Fruit fly (Drosophila melanogaster) whole organism, embryonic: ENCODE results near the gene CG1542.

Experiments
- Bgb ChIP-seq: fragments of 200-800 bp; sonication (Bioruptor generic); IDR thresholded peaks from 2 replicates; pipeline ENCODE4 v1.3.6; 2022; ENCODE audit warnings: missing biosample characterization, missing genetic modification characterization; ENCODE audit not compliant: partially characterized antibody
- Blimp-1 ChIP-seq: fragments of 200-800 bp; sonication (Bioruptor generic); optimal IDR thresholded peaks from 3 replicates; lab custom pipeline; 2018; ENCODE audit warnings: missing biosample characterization, missing genetic modification characterization, mild to moderate bottlenecking, moderate library complexity, missing genetic modification reagents
- CG10321 ChIP-seq: fragments of 200-800 bp; sonication (Bioruptor generic); IDR thresholded peaks from 2 replicates; pipeline ENCODE4 v1.3.6; 2022; ENCODE audit warnings: missing biosample characterization, missing genetic modification characterization
- CG10654 ChIP-seq: fragments of 200-800 bp; sonication (Bioruptor generic); optimal IDR thresholded peaks from 2 replicates; lab custom pipeline; 2016; ENCODE audit warnings: missing biosample characterization, missing genetic modification characterization
- CG12299 ChIP-seq: fragments of 200-800 bp; sonication (Bioruptor generic); optimal IDR thresholded peaks from 2 replicates; lab custom pipeline; 2018; ENCODE audit warnings: missing biosample characterization, mild to moderate bottlenecking, missing genetic modification characterization
- CG13424 ChIP-seq: fragments of 200-800 bp; sonication (Bioruptor generic); optimal IDR thresholded peaks from 2 replicates; lab custom pipeline; 2019; ENCODE audit warnings: missing biosample characterization, mild to moderate bottlenecking, missing genetic modification characterization, moderate library complexity
- CG13775 ChIP-seq: fragments of 200-800 bp; sonication (Bioruptor generic); optimal IDR thresholded peaks from 3 replicates; lab custom pipeline; 2017; ENCODE audit warnings: missing biosample characterization, mild to moderate bottlenecking, missing genetic modification characterization
- CG1603 ChIP-seq: fragments of 200-800 bp; sonication (Bioruptor generic); optimal IDR thresholded peaks from 2 replicates; lab custom pipeline; 2019; ENCODE audit warnings: missing biosample characterization, mild to moderate bottlenecking, missing genetic modification characterization, moderate library complexity
- CG1647 ChIP-seq: fragments of 200-800 bp; sonication (Bioruptor generic); optimal IDR thresholded peaks from 3 replicates; lab custom pipeline; 2016; ENCODE audit warnings: missing biosample characterization, missing genetic modification characterization
- CG18764 ChIP-seq: fragments of 200-800 bp; sonication (Bioruptor generic); optimal IDR thresholded peaks from 3 replicates; lab custom pipeline; 2016; ENCODE audit warnings: missing biosample characterization, missing genetic modification characterization
- CG2116 ChIP-seq: fragments of 200-800 bp; sonication (Bioruptor generic); optimal IDR thresholded peaks from 3 replicates; lab custom pipeline; 2018; ENCODE audit warnings: missing biosample characterization, mild to moderate bottlenecking, missing genetic modification characterization
- CG2120 ChIP-seq: fragments of 200-800 bp; sonication (Bioruptor generic); optimal IDR thresholded peaks from 3 replicates; lab custom pipeline; 2016; ENCODE audit warnings: missing biosample characterization, missing genetic modification characterization
- CG31224 ChIP-seq: fragments of 200-800 bp; sonication (Bioruptor generic); IDR thresholded peaks from 2 replicates; pipeline ENCODE4 v1.3.6; 2022; ENCODE audit warnings: missing biosample characterization, missing genetic modification characterization
- CG3726 ChIP-seq: fragments of 200-800 bp; sonication (Bioruptor generic); IDR thresholded peaks from 3 replicates; pipeline ENCODE4, ENCODE4 v1.3.6; 2022; ENCODE audit warnings: missing biosample characterization, missing genetic modification characterization
- CG43689 ChIP-seq: fragments of 200-800 bp; sonication (Bioruptor generic); IDR thresholded peaks from 2 replicates; pipeline ENCODE4 v1.3.6; 2022; ENCODE audit warnings: missing biosample characterization, missing genetic modification characterization
- CG7556 ChIP-seq: fragments of 200-800 bp; sonication (Bioruptor generic); optimal IDR thresholded peaks from 2 replicates; lab custom pipeline; 2017; ENCODE audit warnings: missing biosample characterization, mild to moderate bottlenecking, missing genetic modification characterization
- CG7745 ChIP-seq: fragments of 200-800 bp; sonication (Bioruptor generic); optimal IDR thresholded peaks from 2 replicates; lab custom pipeline; 2018; ENCODE audit warnings: missing biosample characterization, mild to moderate bottlenecking, missing genetic modification characterization, moderate library complexity
- Chrac-16 ChIP-seq: fragments of 200-800 bp; sonication (Bioruptor generic); optimal IDR thresholded peaks from 3 replicates; lab custom pipeline; 2016; ENCODE audit warnings: missing biosample characterization, missing genetic modification characterization
- Dbx ChIP-seq: fragments of 200-800 bp; sonication (Bioruptor generic); IDR thresholded peaks from 3 replicates; pipeline ENCODE4 v1.3.6; 2022; ENCODE audit warnings: missing biosample characterization, missing genetic modification characterization
- Drgx ChIP-seq: fragments of 200-800 bp; sonication (Bioruptor generic); IDR thresholded peaks from 2 replicates; pipeline ENCODE4 v1.3.6; 2022; ENCODE audit warnings: missing biosample characterization, missing genetic modification characterization
- HLH4C ChIP-seq: fragments of 200-800 bp; sonication (Bioruptor generic); IDR thresholded peaks from 3 replicates; pipeline ENCODE4 v1.3.6; 2022; ENCODE audit warnings: missing biosample characterization, missing genetic modification characterization; ENCODE audit not compliant: partially characterized antibody
- HLH54F ChIP-seq: fragments of 200-800 bp; sonication (Bioruptor generic); optimal IDR thresholded peaks from 3 replicates; lab custom pipeline; 2016; ENCODE audit warnings: missing biosample characterization, missing genetic modification characterization
- HmgZ ChIP-seq: fragments of 200-800 bp; sonication (Bioruptor generic); optimal IDR thresholded peaks from 2 replicates; lab custom pipeline; 2018; ENCODE audit warnings: missing biosample characterization, mild to moderate bottlenecking, missing genetic modification characterization
- Hmr ChIP-seq: fragments of 200-800 bp; sonication (Bioruptor generic); optimal IDR thresholded peaks from 3 replicates; lab custom pipeline; 2017; ENCODE audit warnings: mild to moderate bottlenecking, missing biosample characterization, missing genetic modification reagents, missing genetic modification characterization
- Hr39 ChIP-seq: fragments of >200 bp; optimal IDR thresholded peaks from 2 replicates; lab custom pipeline; 2017
- Hr51 ChIP-seq, 2 experiments: fragments of 200-800 bp; sonication (Bioruptor generic); optimal IDR thresholded peaks; 2 replicates in 1 of 2; 3 replicates in 1 of 2; lab custom pipeline; 2016 to 2018; ENCODE audit warnings: missing biosample characterization in 2 of 2, missing genetic modification characterization in 2 of 2, mild to moderate bottlenecking in 1 of 2, moderate library complexity in 1 of 2
- MESR4 ChIP-seq: fragments of 200-800 bp; sonication (Bioruptor generic); optimal IDR thresholded peaks from 2 replicates; lab custom pipeline; 2018; ENCODE audit warnings: missing biosample characterization, mild to moderate bottlenecking, missing genetic modification characterization, moderate library complexity
- Sin3A ChIP-seq: fragments of >200 bp; optimal IDR thresholded peaks from 2 replicates; lab custom pipeline; 2018
- Stat92E ChIP-seq, 3 experiments: fragments of >200 bp in 2 of 3; fragments of 200-800 bp in 1 of 3; sonication (Bioruptor generic) in 1 of 3; optimal IDR thresholded peaks; 2 replicates each; lab custom pipeline; 2017 to 2019; ENCODE audit warnings: missing biosample characterization in 3 of 3, missing genetic modification characterization in 3 of 3, mild to moderate bottlenecking in 1 of 3, moderate library complexity in 1 of 3
- Taf1 ChIP-seq: fragments of 200-800 bp; sonication (Bioruptor generic); IDR thresholded peaks from 2 replicates; pipeline ENCODE4 v1.3.6; 2022; ENCODE audit warnings: missing biosample characterization, missing genetic modification characterization
- Tbp ChIP-seq: fragments of >200 bp; optimal IDR thresholded peaks from 2 replicates; lab custom pipeline; 2018; ENCODE audit warnings: missing biosample characterization, missing genetic modification characterization
- YL-1 ChIP-seq: fragments of 200-800 bp; sonication (Bioruptor generic); optimal IDR thresholded peaks from 3 replicates; lab custom pipeline; 2017; ENCODE audit warnings: missing biosample characterization, mild to moderate bottlenecking, missing genetic modification characterization
- ap ChIP-seq: fragments of 200-800 bp; sonication (Bioruptor generic); IDR thresholded peaks from 2 replicates; pipeline ENCODE4 v1.3.6; 2022; ENCODE audit warnings: missing biosample characterization, missing genetic modification characterization
- az2 ChIP-seq: fragments of 200-800 bp; sonication (Bioruptor generic); optimal IDR thresholded peaks from 3 replicates; lab custom pipeline; 2016; ENCODE audit warnings: missing biosample characterization, missing genetic modification characterization
- bab2 ChIP-seq: fragments of 200-800 bp; sonication (Bioruptor generic); optimal IDR thresholded peaks from 2 replicates; lab custom pipeline; 2016; ENCODE audit warnings: missing biosample characterization, missing genetic modification characterization
- cg ChIP-seq: fragments of 200-800 bp; sonication (Bioruptor generic); optimal IDR thresholded peaks from 3 replicates; lab custom pipeline; 2019; ENCODE audit warnings: missing biosample characterization, mild to moderate bottlenecking, missing genetic modification characterization, moderate library complexity
- dpn ChIP-seq, 2 experiments: fragments of 200-800 bp; sonication (Bioruptor generic); optimal IDR thresholded peaks; 3 replicates each; lab custom pipeline; 2016; ENCODE audit warnings: missing biosample characterization in 2 of 2, missing genetic modification characterization in 2 of 2
- exex ChIP-seq: fragments of 200-800 bp; sonication (Bioruptor generic); optimal IDR thresholded peaks from 4 replicates; lab custom pipeline; 2018; ENCODE audit warnings: missing biosample characterization, mild to moderate bottlenecking, missing genetic modification characterization, moderate library complexity
- ftz-f1 ChIP-seq: fragments of 200-800 bp; sonication (Bioruptor generic); optimal IDR thresholded peaks from 2 replicates; lab custom pipeline; 2016; ENCODE audit warnings: missing biosample characterization, missing genetic modification characterization
- hkb ChIP-seq, 2 experiments: fragments of 200-800 bp in 1 of 2; fragments of >200 bp in 1 of 2; sonication (Bioruptor generic) in 1 of 2; IDR thresholded peaks in 1 of 2; optimal IDR thresholded peaks in 1 of 2; 2 replicates each; pipeline versions ENCODE4 v1.3.6 to Lab custom; 2017 to 2022; ENCODE audit warnings: missing biosample characterization in 1 of 2, missing genetic modification characterization in 1 of 2
- ken ChIP-seq: fragments of 200-800 bp; sonication (Bioruptor generic); IDR thresholded peaks from 3 replicates; pipeline ENCODE4 v1.3.6; 2022; ENCODE audit warnings: missing biosample characterization, missing genetic modification characterization
- kni ChIP-seq: fragments of 200-800 bp; sonication (Bioruptor generic); optimal IDR thresholded peaks from 3 replicates; lab custom pipeline; 2017; ENCODE audit warnings: mild to moderate bottlenecking, missing biosample characterization, missing genetic modification reagents, missing genetic modification characterization
- lov ChIP-seq, 2 experiments: fragments of 200-800 bp in 1 of 2; fragments of >200 bp in 1 of 2; sonication (Bioruptor generic) in 1 of 2; IDR thresholded peaks in 1 of 2; optimal IDR thresholded peaks in 1 of 2; 2 replicates in 1 of 2; 3 replicates in 1 of 2; pipeline versions ENCODE4 v1.3.6 to Lab custom; 2017 to 2022; ENCODE audit warnings: missing biosample characterization in 1 of 2, missing genetic modification characterization in 1 of 2
- p53 ChIP-seq: fragments of 200-800 bp; sonication (Bioruptor generic); optimal IDR thresholded peaks from 2 replicates; lab custom pipeline; 2016; ENCODE audit warnings: missing biosample characterization, missing genetic modification characterization
- rib ChIP-seq: fragments of 200-800 bp; sonication (Bioruptor generic); IDR thresholded peaks from 2 replicates; pipeline ENCODE4 v1.3.6; 2022; ENCODE audit warnings: missing biosample characterization, missing genetic modification characterization
- seq ChIP-seq: fragments of 200-800 bp; sonication (Bioruptor generic); IDR thresholded peaks from 2 replicates; pipeline ENCODE4 v1.3.6; 2022; ENCODE audit warnings: missing biosample characterization, missing genetic modification characterization
- slou ChIP-seq: fragments of 200-800 bp; sonication (Bioruptor generic); optimal IDR thresholded peaks from 3 replicates; lab custom pipeline; 2016; ENCODE audit warnings: missing biosample characterization, missing genetic modification characterization
- sob ChIP-seq: fragments of 200-800 bp; sonication (Bioruptor generic); IDR thresholded peaks from 2 replicates; pipeline ENCODE4 v1.3.6; 2022; ENCODE audit warnings: missing biosample characterization, missing genetic modification characterization
- tap ChIP-seq: fragments of 200-800 bp; optimal IDR thresholded peaks from 3 replicates; lab custom pipeline; 2019; ENCODE audit warnings: missing biosample characterization, mild to moderate bottlenecking, missing genetic modification characterization, moderate library complexity

Gene CG1542

dm6 chr3R:31220456-31221336 is 7.4 kb downstream of the CG1542 start, which contains the start of gene CG12054 (continued):
- TF ChIP-seq Stat92E (GFP tag; optimal IDR thresholded peaks at IDR 0.05; lab: Kevin White, UChicago) (no peak), Taf1 (GFP tag; lab: Robert Waterston, UW) (no peak), Tbp (GFP tag; lab: Kevin White, UChicago) (no peak), hkb (optimal IDR thresholded peaks at IDR 0.05; lab: Kevin White, UChicago) (no peak), hkb (GFP tag; IDR thresholded peaks at IDR 0.05; lab: Robert Waterston, UW) (no peak), CG2120 (GFP tag; lab: Kevin White, UChicago) (no peak), seq (GFP tag; lab: Robert Waterston, UW) (no peak), CG13775 (GFP tag; lab: Kevin White, UChicago) (no peak), CG1647 (GFP tag; lab: Kevin White, UChicago) (no peak), CG18764 (GFP tag; lab: Kevin White, UChicago) (no peak), Bgb (no peak), Chrac-16 (GFP tag; lab: Kevin White, UChicago) (no peak), Hmr (GFP tag; lab: Kevin White, UChicago) (peak; percentile 20), sob (no peak), kni (no peak), CG2116 (GFP tag; lab: Kevin White, UChicago) (peak; percentile 20), Blimp-1 (no peak), YL-1 (GFP tag; lab: Kevin White, UChicago) (peak; percentile 99), Drgx (GFP tag; lab: Robert Waterston, UW) (no peak), CG7745 (tag; lab: Kevin White, UChicago) (no peak), ap (GFP tag; lab: Robert Waterston, UW) (no peak), Dbx (GFP tag; lab: Robert Waterston, UW) (no peak), HmgZ (tag; lab: Kevin White, UChicago) (peak; percentile 47), CG12299 (no peak), HLH4C (GFP tag; lab: Robert Waterston, UW) (no peak), CG10654 (GFP tag; lab: Kevin White, UChicago) (no peak), exex (no peak), slou (GFP tag; lab: Kevin White, UChicago) (no peak), CG3726 (GFP tag; lab: Robert Waterston, UW) (no peak), p53 (GFP tag; lab: Kevin White, UChicago) (no peak), Sin3A (lab: Kevin White, UChicago) (peak; percentile 73), az2 (GFP tag; lab: Kevin White, UChicago) (no peak), CG13424 (no peak), cg (GFP tag; lab: Kevin White, UChicago) (peak; percentile 97), ftz-f1 (GFP tag; lab: Kevin White, UChicago) (no peak), Hr51 (GFP tag; optimal IDR thresholded peaks at IDR 0.05; lab: Kevin White, UChicago) (peak in 1 of 2 experiments; percentile 22), HLH54F (no peak), CG1603 (tag; lab: Kevin White, UChicago) (peak; percentile 63), rib (no peak), bab2 (no peak), tap (tag; lab: Kevin White, UChicago) (no peak), CG10321 (GFP tag; lab: Robert Waterston, UW) (no peak), Hr39 (no peak), CG7556 (GFP tag; lab: Kevin White, UChicago) (no peak), CG31224 (GFP tag; lab: Robert Waterston, UW) (no peak), lov (optimal IDR thresholded peaks at IDR 0.05; lab: Kevin White, UChicago) (no peak), lov (GFP tag; IDR thresholded peaks at IDR 0.05; lab: Robert Waterston, UW) (no peak), CG43689 (GFP tag; lab: Robert Waterston, UW) (no peak), MESR4 (GFP tag; lab: Kevin White, UChicago) (peak; percentile 100), dpn (GFP tag; optimal IDR thresholded peaks at IDR 0.05; lab: Kevin White, UChicago) (peak in 1 of 2 experiments; percentile 0), ken (GFP tag; lab: Robert Waterston, UW) (no peak)
